Fruit fly (Drosophila melanogaster): Measurements from ENCODE around the gene CG13807.

CG13807 gene

DNA sequence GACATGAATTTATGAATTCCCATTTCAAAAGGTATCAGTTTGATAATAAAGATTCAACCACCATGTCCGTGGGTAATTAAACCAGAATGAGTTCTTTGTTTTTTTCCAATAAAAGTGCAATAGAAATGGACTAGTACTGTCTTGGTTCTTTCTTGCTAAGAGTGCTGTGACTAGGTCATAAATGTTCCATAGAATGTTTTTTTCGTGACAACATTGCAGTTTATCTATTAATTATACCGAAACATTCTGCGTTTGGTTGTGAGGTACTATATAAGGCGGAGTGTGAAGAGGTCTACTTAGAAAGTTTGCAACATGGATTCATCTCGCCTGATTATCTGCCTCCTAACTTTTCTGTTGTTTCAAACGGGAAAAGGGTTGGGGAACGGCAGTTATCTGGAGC lies 4.8 kb downstream of the CG13807 start, which contains the start of gene obst-I:
TSS of gene obst-I (plus strand) at position 301 of the 400 bp plus-strand sequence.
- no peak for TF ChIP-seq CG1620 (GFP tag; optimal IDR thresholded peaks at IDR 0.05)
- no peak for TF ChIP-seq Hr96 (GFP tag; optimal IDR thresholded peaks at IDR 0.05)
- TF ChIP-seq pad (GFP tag; optimal IDR thresholded peaks at IDR 0.05): no peak
- no peak for TF ChIP-seq CG14711 (tag; optimal IDR thresholded peaks at IDR 0.05)
- no peak for TF ChIP-seq Crg-1 (GFP tag; optimal IDR thresholded peaks at IDR 0.05)
- no peak for TF ChIP-seq kay (GFP tag; ENCODE audit: borderline replicate concordance)
- no peak for TF ChIP-seq bab1 (GFP tag; optimal IDR thresholded peaks at IDR 0.05)
- TF ChIP-seq Clk (GFP tag; optimal IDR thresholded peaks at IDR 0.05): no peak
- no peak for TF ChIP-seq cic (GFP tag; optimal IDR thresholded peaks at IDR 0.05)
- TF ChIP-seq CG12768 (GFP tag; optimal IDR thresholded peaks at IDR 0.05): no peak
- TF ChIP-seq ovo (GFP tag; optimal IDR thresholded peaks at IDR 0.05): no peak

DNA sequence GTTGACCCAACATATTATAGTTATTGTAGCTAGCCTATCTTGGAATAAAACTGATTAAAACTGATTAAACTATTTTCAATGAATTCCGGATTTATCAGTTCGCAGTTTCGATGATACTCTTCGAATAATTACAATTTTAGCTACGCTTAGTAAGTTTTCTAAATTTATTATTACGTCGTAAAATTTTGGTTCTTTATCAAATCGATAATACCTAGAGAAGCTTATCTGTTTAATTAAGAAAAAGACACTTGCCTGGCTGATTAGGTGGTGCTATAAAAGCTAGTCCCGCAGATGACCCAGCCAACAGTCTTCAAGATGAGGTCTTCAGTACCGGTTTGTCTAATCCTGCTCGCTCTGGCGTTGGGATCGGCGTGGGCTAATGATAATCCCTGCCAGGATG lies 5.8 kb downstream of the CG13807 start, which contains the start of gene CG32302:
TSS of gene CG32302 (plus strand) at position 301 of the 400 bp plus-strand sequence.
- no peak for TF ChIP-seq kay (GFP tag; ENCODE audit: borderline replicate concordance)
- TF ChIP-seq CG1620 (GFP tag; optimal IDR thresholded peaks at IDR 0.05): no peak
- TF ChIP-seq CG11617 (GFP tag; optimal IDR thresholded peaks at IDR 0.05): no peak
- no peak for TF ChIP-seq Hr96 (GFP tag; optimal IDR thresholded peaks at IDR 0.05)
- TF ChIP-seq CG7045 (GFP tag; optimal IDR thresholded peaks at IDR 0.05): no peak
- TF ChIP-seq CG5204 (GFP tag; optimal IDR thresholded peaks at IDR 0.05): no peak
- no peak for TF ChIP-seq bab1 (GFP tag; optimal IDR thresholded peaks at IDR 0.05)
- TF ChIP-seq Clk (GFP tag; optimal IDR thresholded peaks at IDR 0.05): no peak
- TF ChIP-seq toe (GFP tag; optimal IDR thresholded peaks at IDR 0.05): no peak
- TF ChIP-seq CG12768 (GFP tag; optimal IDR thresholded peaks at IDR 0.05): no peak
- TF ChIP-seq pad (GFP tag; optimal IDR thresholded peaks at IDR 0.05): no peak
- TF ChIP-seq ovo (GFP tag; optimal IDR thresholded peaks at IDR 0.05): no peak
- TF ChIP-seq CG7101 (tag; optimal IDR thresholded peaks at IDR 0.05): no peak
- TF ChIP-seq CG14711 (tag; optimal IDR thresholded peaks at IDR 0.05): no peak
- TF ChIP-seq Mnt (GFP tag; optimal IDR thresholded peaks at IDR 0.05): no peak

DNA sequence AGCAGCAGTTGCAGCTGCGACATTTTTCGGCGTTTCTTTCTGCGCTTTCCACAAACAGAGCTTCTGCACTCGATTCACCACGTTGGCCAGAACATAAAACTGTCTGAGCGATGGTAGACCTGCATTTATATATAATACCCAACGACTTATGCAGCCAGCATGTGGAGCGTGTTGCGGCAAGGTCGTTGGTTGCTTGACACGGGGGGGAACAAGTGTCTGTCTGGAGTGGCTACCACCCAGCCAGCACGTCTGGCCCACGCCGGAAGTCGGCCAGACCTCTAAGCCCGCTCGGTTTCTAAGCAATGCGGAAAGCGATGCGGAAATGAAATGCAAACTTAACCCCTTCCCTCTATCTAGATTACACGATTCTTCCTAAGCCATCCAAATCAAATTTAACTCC lies 9.9 kb downstream of the CG13807 start, which contains the start of gene yellow-g:
TSS of gene yellow-g (minus strand) at position 101 of the 400 bp plus-strand sequence.
- no peak for TF ChIP-seq Hr96 (GFP tag; optimal IDR thresholded peaks at IDR 0.05)
- no peak for TF ChIP-seq Crg-1 (GFP tag; optimal IDR thresholded peaks at IDR 0.05)
- no peak for TF ChIP-seq CG1620 (GFP tag; optimal IDR thresholded peaks at IDR 0.05)
- no peak for TF ChIP-seq CG12768 (GFP tag; optimal IDR thresholded peaks at IDR 0.05)
- no peak for TF ChIP-seq CG7045 (GFP tag; optimal IDR thresholded peaks at IDR 0.05)
- no peak for TF ChIP-seq cic (GFP tag; optimal IDR thresholded peaks at IDR 0.05)
- no peak for TF ChIP-seq tj (GFP tag; optimal IDR thresholded peaks at IDR 0.05)
- no peak for TF ChIP-seq Mnt (GFP tag; optimal IDR thresholded peaks at IDR 0.05)
- TF ChIP-seq cnc (optimal IDR thresholded peaks at IDR 0.05): no peak
- TF ChIP-seq CG33017 (tag; optimal IDR thresholded peaks at IDR 0.05): no peak
- no peak for TF ChIP-seq CG5204 (GFP tag; optimal IDR thresholded peaks at IDR 0.05)
- no peak for TF ChIP-seq CG11617 (GFP tag; optimal IDR thresholded peaks at IDR 0.05)
- no peak for TF ChIP-seq CG14711 (tag; optimal IDR thresholded peaks at IDR 0.05)
- TF ChIP-seq Clk (GFP tag; optimal IDR thresholded peaks at IDR 0.05): no peak
- TF ChIP-seq kay (GFP tag; ENCODE audit: borderline replicate concordance): no peak
- no peak for TF ChIP-seq bab1 (GFP tag; optimal IDR thresholded peaks at IDR 0.05)

DNA sequence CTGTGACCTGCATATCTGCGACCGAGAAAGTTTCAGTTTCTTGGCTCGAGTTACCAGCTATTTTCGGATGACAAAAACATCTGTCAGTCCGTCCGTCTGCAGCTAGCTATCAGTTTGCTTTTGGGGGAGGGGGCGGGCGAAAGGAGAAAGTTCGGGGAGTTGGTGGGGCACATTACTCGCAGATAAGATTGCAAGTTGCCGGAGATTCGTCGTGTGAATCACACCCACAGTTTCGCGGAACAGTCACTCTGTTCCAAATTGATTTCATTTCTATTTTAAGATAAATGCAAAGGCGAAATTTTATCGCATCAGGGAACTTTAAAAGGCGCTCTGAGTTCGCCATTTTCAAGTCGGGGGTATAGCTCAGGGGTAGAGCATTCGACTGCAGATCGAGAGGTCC lies 10.7 kb downstream of the CG13807 start:
- no peak for TF ChIP-seq Clk (GFP tag; optimal IDR thresholded peaks at IDR 0.05)
- TF ChIP-seq tj (GFP tag; optimal IDR thresholded peaks at IDR 0.05): no peak
- TF ChIP-seq kay (GFP tag; ENCODE audit: borderline replicate concordance): no peak
- no peak for TF ChIP-seq cnc (optimal IDR thresholded peaks at IDR 0.05)
- no peak for TF ChIP-seq CG33017 (tag; optimal IDR thresholded peaks at IDR 0.05)
- TF ChIP-seq pad (GFP tag; optimal IDR thresholded peaks at IDR 0.05): no peak
- no peak for TF ChIP-seq Mnt (GFP tag; optimal IDR thresholded peaks at IDR 0.05)
- TF ChIP-seq ovo (GFP tag; optimal IDR thresholded peaks at IDR 0.05): no peak
- no peak for TF ChIP-seq Crg-1 (GFP tag; optimal IDR thresholded peaks at IDR 0.05)
- TF ChIP-seq CG7045 (GFP tag; optimal IDR thresholded peaks at IDR 0.05): no peak
- no peak for TF ChIP-seq cic (GFP tag; optimal IDR thresholded peaks at IDR 0.05)
- TF ChIP-seq CG5204 (GFP tag; optimal IDR thresholded peaks at IDR 0.05): no peak
- TF ChIP-seq toe (GFP tag; optimal IDR thresholded peaks at IDR 0.05): no peak
- no peak for TF ChIP-seq CG14711 (tag; optimal IDR thresholded peaks at IDR 0.05)
- TF ChIP-seq bab1 (GFP tag; optimal IDR thresholded peaks at IDR 0.05): no peak
- no peak for TF ChIP-seq Hr96 (GFP tag; optimal IDR thresholded peaks at IDR 0.05)

DNA sequence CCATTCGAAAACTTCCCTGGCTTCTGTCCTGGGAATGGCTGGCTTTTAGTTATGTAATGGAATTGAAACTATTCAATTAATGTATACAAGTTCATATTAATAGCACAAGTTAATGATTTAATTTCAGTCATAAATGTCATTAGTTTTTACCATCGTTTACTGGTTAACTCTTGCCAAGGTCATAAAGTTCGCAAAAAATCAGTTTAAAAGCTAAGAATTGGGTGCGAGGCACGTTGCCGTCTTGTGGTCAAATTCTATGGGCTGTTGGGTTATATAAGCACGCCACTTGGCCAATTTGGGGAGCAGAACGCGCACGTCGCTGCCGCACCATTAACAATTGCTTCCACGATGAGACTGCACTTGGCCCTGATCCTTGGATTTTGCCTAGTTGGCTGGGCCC lies 13.5 kb downstream of the CG13807 start, which contains the start of gene yellow-g2:
TSS of gene yellow-g2 (plus strand) at position 301 of the 400 bp plus-strand sequence.
- no peak for TF ChIP-seq CG7045 (GFP tag; optimal IDR thresholded peaks at IDR 0.05)

- TF ChIP-seq CG7045 (GFP tag; optimal IDR thresholded peaks at IDR 0.05) (no peak), ovo (GFP tag; optimal IDR thresholded peaks at IDR 0.05) (no peak), tj (GFP tag; optimal IDR thresholded peaks at IDR 0.05) (no peak), CG1620 (GFP tag; optimal IDR thresholded peaks at IDR 0.05) (no peak), cnc (optimal IDR thresholded peaks at IDR 0.05) (no peak), CG12768 (GFP tag; optimal IDR thresholded peaks at IDR 0.05) (no peak), Crg-1 (GFP tag; optimal IDR thresholded peaks at IDR 0.05) (no peak), cic (GFP tag; optimal IDR thresholded peaks at IDR 0.05) (no peak), bab1 (GFP tag; optimal IDR thresholded peaks at IDR 0.05) (no peak), pad (GFP tag; optimal IDR thresholded peaks at IDR 0.05) (no peak), CG11617 (GFP tag; optimal IDR thresholded peaks at IDR 0.05) (no peak), CG14711 (tag; optimal IDR thresholded peaks at IDR 0.05) (no peak)
Measured at dm6 chr3L:2282506-2282905, 19.8 kb downstream of the CG13807 start, which contains the start of gene MsR2. MsR2 (plus strand) TSS chr3L:2282883.
